Fruit fly (Drosophila melanogaster) whole organism, pupa: Measurements from ENCODE around the gene CG1571.

Source experiments
- CG10348 ChIP-seq: fragments of 200-800 bp; sonication (Bioruptor generic); IDR thresholded peaks from 2 replicates; pipeline ENCODE4 v1.3.6; 2022; ENCODE audit warnings: missing biosample characterization, missing genetic modification characterization
- CG12605 ChIP-seq: fragments of 200-800 bp; sonication (Bioruptor generic); IDR thresholded peaks from 2 replicates; pipeline ENCODE4 v1.3.6; 2022; ENCODE audit warnings: missing biosample characterization, missing genetic modification characterization
- CG13204 ChIP-seq: fragments of 200-800 bp; sonication (Bioruptor generic); optimal IDR thresholded peaks from 2 replicates; lab custom pipeline; 2018; ENCODE audit warnings: missing biosample characterization, mild to moderate bottlenecking, missing genetic modification characterization, moderate library complexity
- CG14655 ChIP-seq: fragments of 200-800 bp; sonication (Bioruptor generic); optimal IDR thresholded peaks from 3 replicates; lab custom pipeline; 2017; ENCODE audit warnings: mild to moderate bottlenecking, missing biosample characterization, missing genetic modification reagents, missing genetic modification characterization
- CG15710 ChIP-seq: fragments of 200-800 bp; sonication (Bioruptor generic); optimal IDR thresholded peaks from 2 replicates; lab custom pipeline; 2018; ENCODE audit warnings: missing biosample characterization, mild to moderate bottlenecking, missing genetic modification characterization, moderate library complexity
- CG17806 ChIP-seq: fragments of 200-800 bp; sonication (Bioruptor generic); optimal IDR thresholded peaks from 2 replicates; lab custom pipeline; 2018; ENCODE audit warnings: missing biosample characterization, mild to moderate bottlenecking, missing genetic modification characterization, moderate library complexity
- CG32121 ChIP-seq: fragments of 200-800 bp; sonication (Bioruptor generic); IDR thresholded peaks from 2 replicates; pipeline ENCODE4 v1.3.6; 2022; ENCODE audit warnings: missing biosample characterization, missing genetic modification characterization
- CG34367 ChIP-seq: fragments of 200-800 bp; sonication (Bioruptor generic); optimal IDR thresholded peaks from 2 replicates; lab custom pipeline; 2018; ENCODE audit warnings: missing biosample characterization, mild to moderate bottlenecking, missing genetic modification characterization
- CG4496 ChIP-seq: fragments of 200-800 bp; sonication (Bioruptor generic); IDR thresholded peaks from 3 replicates; pipeline ENCODE4 v1.3.6; 2022; ENCODE audit warnings: missing biosample characterization, missing genetic modification characterization
- CG8159 ChIP-seq: fragments of 200-800 bp; sonication (Bioruptor generic); optimal IDR thresholded peaks from 3 replicates; lab custom pipeline; 2018; ENCODE audit warnings: missing biosample characterization, mild to moderate bottlenecking, missing genetic modification characterization, moderate library complexity
- CG8301 ChIP-seq: fragments of 200-800 bp; sonication (Bioruptor generic); optimal IDR thresholded peaks from 2 replicates; lab custom pipeline; 2018; ENCODE audit warnings: missing biosample characterization, mild to moderate bottlenecking, missing genetic modification characterization
- CG9948 ChIP-seq: fragments of 200-800 bp; sonication (Bioruptor generic); optimal IDR thresholded peaks from 2 replicates; lab custom pipeline; 2018; ENCODE audit warnings: missing biosample characterization, mild to moderate bottlenecking, missing genetic modification characterization, moderate library complexity
- D1 ChIP-seq: fragments of 200-800 bp; sonication (Bioruptor generic); optimal IDR thresholded peaks from 2 replicates; lab custom pipeline; 2018; ENCODE audit warnings: missing biosample characterization, mild to moderate bottlenecking, missing genetic modification characterization, moderate library complexity
- EcR ChIP-seq: fragments of 200-800 bp; sonication (Bioruptor generic); optimal IDR thresholded peaks from 3 replicates; lab custom pipeline; 2019; ENCODE audit warnings: missing biosample characterization, missing genetic modification characterization, mild to moderate bottlenecking, moderate library complexity, missing genetic modification reagents
- Ets98B ChIP-seq: fragments of 200-800 bp; sonication (Bioruptor generic); IDR thresholded peaks from 2 replicates; pipeline ENCODE4 v1.3.6; 2022; ENCODE audit warnings: missing biosample characterization, missing genetic modification characterization
- Pif1A ChIP-seq: fragments of 200-800 bp; sonication (Bioruptor generic); optimal IDR thresholded peaks from 3 replicates; lab custom pipeline; 2016; ENCODE audit warnings: missing biosample characterization, missing genetic modification characterization
- Pif1B ChIP-seq: fragments of 200-800 bp; sonication (Bioruptor generic); optimal IDR thresholded peaks from 3 replicates; lab custom pipeline; 2016; ENCODE audit warnings: missing biosample characterization, missing genetic modification characterization
- Snoo ChIP-seq: fragments of 200-800 bp; sonication (Bioruptor generic); optimal IDR thresholded peaks from 3 replicates; lab custom pipeline; 2017; ENCODE audit warnings: missing biosample characterization, mild to moderate bottlenecking, missing genetic modification characterization, inconsistent platforms
- fd96Ca ChIP-seq: fragments of 200-800 bp; sonication (Bioruptor generic); IDR thresholded peaks from 3 replicates; pipeline ENCODE4 v1.3.6; 2022; ENCODE audit warnings: missing biosample characterization, missing genetic modification characterization
- gl ChIP-seq: fragments of 200-800 bp; sonication (Bioruptor generic); optimal IDR thresholded peaks from 2 replicates; lab custom pipeline; 2018; ENCODE audit warnings: missing biosample characterization, mild to moderate bottlenecking, missing genetic modification characterization
- rn ChIP-seq: fragments of 200-800 bp; sonication (Bioruptor generic); IDR thresholded peaks from 2 replicates; pipeline ENCODE4 v1.3.6; 2022; ENCODE audit warnings: missing biosample characterization, missing genetic modification characterization

The CG1571 gene

dm6 chrX:8106281-8107050, 30.8 kb downstream of the CG1571 start:
- TF ChIP-seq D1 (tag; lab: Kevin White, UChicago), result no peak
- no peak for TF ChIP-seq CG8301
- TF ChIP-seq CG32121 (GFP tag; lab: Robert Waterston, UW), result no peak
- no peak for TF ChIP-seq Pif1A (GFP tag; lab: Kevin White, UChicago)
- TF ChIP-seq CG14655 (GFP tag; lab: Kevin White, UChicago), result no peak
- TF ChIP-seq CG9948 (tag; lab: Kevin White, UChicago), result no peak
- no peak for TF ChIP-seq CG15710 (tag; lab: Kevin White, UChicago)
- TF ChIP-seq CG10348 (GFP tag; lab: Robert Waterston, UW), result no peak
- no peak for TF ChIP-seq EcR (GFP tag; lab: Kevin White, UChicago)
- TF ChIP-seq Snoo (tag; lab: Kevin White, UChicago), result no peak
- TF ChIP-seq CG13204 (GFP tag; lab: Kevin White, UChicago), result no peak

- TF ChIP-seq CG9948 (tag; lab: Kevin White, UChicago) (no peak), fd96Ca (no peak), Pif1B (GFP tag; lab: Kevin White, UChicago) (no peak), CG15710 (tag; lab: Kevin White, UChicago) (no peak), CG14655 (GFP tag; lab: Kevin White, UChicago) (no peak), CG17806 (tag; lab: Kevin White, UChicago) (no peak), Ets98B (GFP tag; lab: Robert Waterston, UW) (no peak), Pif1A (GFP tag; lab: Kevin White, UChicago) (no peak), EcR (GFP tag; lab: Kevin White, UChicago) (no peak), CG4496 (GFP tag; lab: Robert Waterston, UW) (no peak), CG13204 (GFP tag; lab: Kevin White, UChicago) (no peak), CG10348 (GFP tag; lab: Robert Waterston, UW) (no peak), Snoo (tag; lab: Kevin White, UChicago) (no peak)
Measured at dm6 chrX:8107936-8108335, 32.3 kb downstream of the CG1571 start.

DNA sequence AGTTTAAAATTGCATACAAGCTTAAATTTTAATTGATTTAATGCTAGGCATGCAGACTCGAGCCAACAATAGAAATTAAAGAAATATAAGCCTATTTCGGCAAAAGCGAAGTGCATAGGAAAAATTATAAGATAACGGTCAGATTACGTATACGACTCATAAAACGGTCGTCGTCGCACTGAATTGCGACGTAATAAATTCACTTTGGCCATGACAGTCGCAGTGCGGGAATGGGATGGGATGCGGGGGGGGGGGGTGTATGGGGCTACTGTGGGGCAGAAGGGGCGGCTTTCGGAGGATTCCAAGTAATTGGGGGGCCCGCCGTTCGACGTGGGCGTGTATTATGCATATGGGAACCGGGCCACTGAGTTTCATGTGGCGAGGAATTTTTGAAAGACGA, 35.3 kb downstream of the CG1571 start:
- no peak for TF ChIP-seq CG10348 (GFP tag; lab: Robert Waterston, UW)
- no peak for TF ChIP-seq CG15710 (tag; lab: Kevin White, UChicago)
- TF ChIP-seq CG9948 (tag; lab: Kevin White, UChicago), result no peak
- no peak for TF ChIP-seq Ets98B (GFP tag; lab: Robert Waterston, UW)
- TF ChIP-seq CG34367 (tag; lab: Kevin White, UChicago), result no peak
- TF ChIP-seq rn (GFP tag; lab: Robert Waterston, UW), result no peak
- no peak for TF ChIP-seq CG32121 (GFP tag; lab: Robert Waterston, UW)
- TF ChIP-seq CG8159 (tag; lab: Kevin White, UChicago), result no peak
- no peak for TF ChIP-seq CG14655 (GFP tag; lab: Kevin White, UChicago)
- TF ChIP-seq EcR (GFP tag; lab: Kevin White, UChicago), result no peak
- no peak for TF ChIP-seq CG4496 (GFP tag; lab: Robert Waterston, UW)
- TF ChIP-seq CG12605, result no peak

DNA sequence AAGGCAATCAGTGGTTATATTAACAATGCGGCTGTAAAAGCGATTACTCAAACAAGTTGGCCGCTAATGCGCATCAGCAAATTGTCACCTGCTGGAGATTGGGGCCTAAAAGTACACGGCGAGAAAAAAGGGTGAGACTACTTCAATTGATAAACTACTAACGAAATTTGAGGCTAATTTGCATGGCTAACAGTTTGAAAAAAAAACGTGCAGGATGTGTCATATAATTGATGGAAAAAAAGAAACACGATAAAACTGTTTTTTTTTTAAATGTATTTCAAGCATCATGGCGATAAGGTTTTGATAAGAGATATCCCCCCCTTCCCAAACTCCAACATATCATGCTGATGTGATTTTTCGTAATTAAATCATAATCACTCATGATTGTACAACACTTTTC, 37.0 kb downstream of the CG1571 start:
- TF ChIP-seq CG34367 (tag; lab: Kevin White, UChicago) (no peak), Snoo (tag; lab: Kevin White, UChicago) (no peak), CG17806 (tag; lab: Kevin White, UChicago) (no peak), CG4496 (GFP tag; lab: Robert Waterston, UW) (no peak), Ets98B (GFP tag; lab: Robert Waterston, UW) (no peak), fd96Ca (0 out of 3 replicates have a peak, but pooled peaks have one; percentile 14), D1 (tag; lab: Kevin White, UChicago) (no peak), CG14655 (GFP tag; lab: Kevin White, UChicago) (no peak)

DNA sequence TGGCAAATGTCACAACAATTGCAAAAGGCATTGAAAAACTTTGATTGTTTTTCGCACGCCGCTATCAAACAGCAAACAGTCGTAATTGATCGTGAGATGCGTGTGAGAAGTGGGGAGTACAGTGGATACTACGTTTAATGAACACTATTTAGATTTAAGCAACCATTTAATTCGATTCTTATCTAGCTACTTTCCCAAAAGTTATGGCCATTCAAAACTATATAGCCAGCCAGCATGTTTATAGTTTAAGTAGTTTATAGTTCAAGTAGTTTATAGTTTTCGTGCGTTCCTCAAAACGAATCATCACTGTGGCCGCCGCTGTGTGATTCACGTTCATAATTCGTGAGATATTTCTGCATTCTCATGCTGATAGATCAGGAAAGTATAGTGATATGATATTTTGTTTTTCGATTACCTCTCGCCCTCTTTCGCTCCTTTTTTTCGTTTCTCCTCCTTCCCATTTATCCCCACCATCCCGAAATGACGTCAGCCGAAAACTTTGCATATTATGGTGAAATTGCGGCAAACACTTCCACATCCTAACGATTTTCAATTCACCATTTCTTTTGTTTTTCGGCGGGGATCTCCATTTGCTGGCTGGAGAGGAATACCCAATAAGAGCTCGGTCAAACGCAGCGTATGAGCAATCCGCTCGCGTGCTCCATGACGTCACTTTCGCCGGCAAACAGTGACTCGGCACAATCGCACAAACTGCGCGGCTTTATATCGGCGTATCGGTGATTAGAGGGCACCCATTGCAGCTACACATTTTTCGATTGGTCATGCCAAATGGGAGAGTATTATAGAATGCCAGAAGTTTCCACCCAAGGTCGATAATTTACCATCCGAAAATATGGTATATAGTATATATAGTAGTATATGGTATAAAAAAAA, 38.0 kb downstream of the CG1571 start:
- TF ChIP-seq CG34367 (tag; lab: Kevin White, UChicago), result no peak
- TF ChIP-seq CG8159 (tag; lab: Kevin White, UChicago), result no peak
- TF ChIP-seq fd96Ca, result 0 out of 3 replicates have a peak, but pooled peaks have one; percentile 10
- no peak for TF ChIP-seq CG10348 (GFP tag; lab: Robert Waterston, UW)
- no peak for TF ChIP-seq Snoo (tag; lab: Kevin White, UChicago)
- TF ChIP-seq CG4496 (GFP tag; lab: Robert Waterston, UW), result no peak
- no peak for TF ChIP-seq gl (tag; lab: Kevin White, UChicago)
- TF ChIP-seq EcR (GFP tag; lab: Kevin White, UChicago), result no peak
- TF ChIP-seq CG9948 (tag; lab: Kevin White, UChicago), result peak; percentile 5
- TF ChIP-seq Pif1B (GFP tag; lab: Kevin White, UChicago), result no peak
- no peak for TF ChIP-seq CG8301
- TF ChIP-seq Pif1A (GFP tag; lab: Kevin White, UChicago), result no peak
- TF ChIP-seq CG17806 (tag; lab: Kevin White, UChicago), result no peak
- TF ChIP-seq rn (GFP tag; lab: Robert Waterston, UW), result no peak
- TF ChIP-seq CG12605, result no peak
- TF ChIP-seq CG15710 (tag; lab: Kevin White, UChicago), result peak; percentile 8
- TF ChIP-seq CG14655 (GFP tag; lab: Kevin White, UChicago), result no peak
- TF ChIP-seq Ets98B (GFP tag; lab: Robert Waterston, UW), result no peak
- TF ChIP-seq CG32121 (GFP tag; lab: Robert Waterston, UW), result no peak; the same call in 1 of the 2 replicates
